Fruit fly (Drosophila melanogaster) whole organism, embryonic: Measurements from ENCODE around the gene Cyp4ac3.

Experiments
- Asciz ChIP-seq: fragments of 200-800 bp; sonication (Bioruptor generic); optimal IDR thresholded peaks from 2 replicates; lab custom pipeline; 2017; ENCODE audit warnings: missing biosample characterization, mild to moderate bottlenecking, missing genetic modification characterization, missing genetic modification reagents
- Bdp1 ChIP-seq: fragments of 200-800 bp; sonication (Bioruptor generic); optimal IDR thresholded peaks from 3 replicates; lab custom pipeline; 2016; ENCODE audit warnings: missing biosample characterization, missing genetic modification characterization
- BtbVII ChIP-seq: fragments of 200-800 bp; sonication (Bioruptor generic); optimal IDR thresholded peaks from 3 replicates; lab custom pipeline; 2017; ENCODE audit warnings: missing biosample characterization, mild to moderate bottlenecking, missing genetic modification characterization
- CG10267 ChIP-seq: fragments of 200-800 bp; sonication (Bioruptor generic); optimal IDR thresholded peaks from 2 replicates; lab custom pipeline; 2018; ENCODE audit warnings: missing biosample characterization, mild to moderate bottlenecking, missing genetic modification characterization, moderate library complexity
- CG10321 ChIP-seq: fragments of 200-800 bp; sonication (Bioruptor generic); IDR thresholded peaks from 2 replicates; pipeline ENCODE4 v1.3.6; 2022; ENCODE audit warnings: missing biosample characterization, missing genetic modification characterization
- CG10431 ChIP-seq: fragments of 200-800 bp; sonication (Bioruptor generic); optimal IDR thresholded peaks from 3 replicates; lab custom pipeline; 2018; ENCODE audit warnings: missing biosample characterization, mild to moderate bottlenecking, missing genetic modification characterization
- CG11504 ChIP-seq: fragments of 200-800 bp; sonication (Bioruptor generic); optimal IDR thresholded peaks from 3 replicates; lab custom pipeline; 2019; ENCODE audit warnings: missing biosample characterization, mild to moderate bottlenecking, missing genetic modification characterization, moderate library complexity
- CG12104 ChIP-seq: fragments of 200-800 bp; sonication (Bioruptor generic); optimal IDR thresholded peaks from 3 replicates; lab custom pipeline; 2016; ENCODE audit warnings: missing biosample characterization, missing genetic modification characterization
- CG13894 ChIP-seq: fragments of 200-800 bp; sonication (Bioruptor generic); optimal IDR thresholded peaks from 3 replicates; lab custom pipeline; 2018; ENCODE audit warnings: missing biosample characterization, mild to moderate bottlenecking, missing genetic modification characterization, moderate library complexity
- CG14014 ChIP-seq: fragments of 200-800 bp; sonication (Bioruptor generic); IDR thresholded peaks from 2 replicates; pipeline ENCODE4 v1.3.6; 2022; ENCODE audit warnings: missing biosample characterization, missing genetic modification characterization
- CG15514 ChIP-seq: fragments of 200-800 bp; sonication (Bioruptor generic); optimal IDR thresholded peaks from 3 replicates; lab custom pipeline; 2017; ENCODE audit warnings: missing biosample characterization, missing genetic modification characterization, mild to moderate bottlenecking, moderate library complexity, missing genetic modification reagents
- CG2875 ChIP-seq: fragments of 200-800 bp; sonication (Bioruptor generic); optimal IDR thresholded peaks from 2 replicates; lab custom pipeline; 2017; ENCODE audit warnings: missing biosample characterization, mild to moderate bottlenecking, missing genetic modification characterization, missing genetic modification reagents
- CG30403 ChIP-seq: fragments of 200-800 bp; sonication (Bioruptor generic); optimal IDR thresholded peaks from 3 replicates; lab custom pipeline; 2016; ENCODE audit warnings: missing biosample characterization, missing genetic modification characterization
- CG31365 ChIP-seq: fragments of 200-800 bp; sonication (Bioruptor generic); optimal IDR thresholded peaks from 2 replicates; lab custom pipeline; 2018; ENCODE audit warnings: missing biosample characterization, mild to moderate bottlenecking, missing genetic modification characterization
- CG32772 ChIP-seq: fragments of 200-800 bp; sonication (Bioruptor generic); IDR thresholded peaks from 2 replicates; pipeline ENCODE4 v1.3.6; 2022; ENCODE audit warnings: missing biosample characterization, missing genetic modification characterization
- CG3407 ChIP-seq: fragments of 200-800 bp; sonication (Bioruptor generic); optimal IDR thresholded peaks from 2 replicates; lab custom pipeline; 2018; ENCODE audit warnings: missing biosample characterization, mild to moderate bottlenecking, missing genetic modification characterization
- CG7987 ChIP-seq: fragments of 200-800 bp; sonication (Bioruptor generic); optimal IDR thresholded peaks from 2 replicates; lab custom pipeline; 2018; ENCODE audit warnings: missing biosample characterization, mild to moderate bottlenecking, missing genetic modification characterization, moderate library complexity
- CG9437 ChIP-seq: fragments of 200-800 bp; sonication (Bioruptor generic); optimal IDR thresholded peaks from 2 replicates; lab custom pipeline; 2018; ENCODE audit warnings: missing biosample characterization, mild to moderate bottlenecking, missing genetic modification characterization
- CG9727 ChIP-seq: fragments of 200-800 bp; sonication (Bioruptor generic); optimal IDR thresholded peaks from 3 replicates; lab custom pipeline; 2017; ENCODE audit warnings: missing biosample characterization, mild to moderate bottlenecking, missing genetic modification characterization
- Chrac-16 ChIP-seq: fragments of 200-800 bp; sonication (Bioruptor generic); optimal IDR thresholded peaks from 3 replicates; lab custom pipeline; 2016; ENCODE audit warnings: missing biosample characterization, missing genetic modification characterization
- D ChIP-seq, 2 experiments: fragments of 200-800 bp in 1 of 2; fragments of >200 bp in 1 of 2; sonication (Bioruptor generic) in 1 of 2; optimal IDR thresholded peaks; 2 replicates in 1 of 2; 3 replicates in 1 of 2; lab custom pipeline; 2017; ENCODE audit warnings: mild to moderate bottlenecking in 1 of 2, missing biosample characterization in 1 of 2, missing genetic modification characterization in 1 of 2, missing genetic modification reagents in 1 of 2
- Drgx ChIP-seq: fragments of 200-800 bp; sonication (Bioruptor generic); IDR thresholded peaks from 2 replicates; pipeline ENCODE4 v1.3.6; 2022; ENCODE audit warnings: missing biosample characterization, missing genetic modification characterization
- Eip74EF ChIP-seq, 2 experiments: fragments of 200-800 bp in 1 of 2; fragments of >200 bp in 1 of 2; sonication (Bioruptor generic) in 1 of 2; optimal IDR thresholded peaks; 2 replicates each; lab custom pipeline; 2017 to 2019; ENCODE audit warnings: missing biosample characterization in 2 of 2, missing genetic modification characterization in 2 of 2, mild to moderate bottlenecking in 1 of 2, moderate library complexity in 1 of 2
- Hr3 ChIP-seq: fragments of 200-800 bp; sonication (Bioruptor generic); optimal IDR thresholded peaks from 3 replicates; lab custom pipeline; 2016; ENCODE audit warnings: missing biosample characterization, missing genetic modification characterization
- Ptx1 ChIP-seq: fragments of 200-800 bp; sonication (Bioruptor generic); IDR thresholded peaks from 2 replicates; pipeline ENCODE4 v1.3.6; 2022; ENCODE audit warnings: missing biosample characterization, missing genetic modification characterization
- Spps ChIP-seq: fragments of 200-800 bp; sonication (Bioruptor generic); optimal IDR thresholded peaks from 2 replicates; lab custom pipeline; 2018; ENCODE audit warnings: missing biosample characterization, mild to moderate bottlenecking, missing genetic modification characterization
- Sry-β ChIP-seq: fragments of 200-800 bp; sonication (Bioruptor generic); optimal IDR thresholded peaks from 2 replicates; lab custom pipeline; 2018; ENCODE audit warnings: missing biosample characterization, mild to moderate bottlenecking, missing genetic modification characterization, moderate library complexity
- ase ChIP-seq: fragments of 200-800 bp; sonication (Bioruptor generic); IDR thresholded peaks from 3 replicates; pipeline ENCODE4 v1.3.6; 2022; ENCODE audit warnings: missing biosample characterization, missing genetic modification characterization
- az2 ChIP-seq: fragments of 200-800 bp; sonication (Bioruptor generic); optimal IDR thresholded peaks from 3 replicates; lab custom pipeline; 2016; ENCODE audit warnings: missing biosample characterization, missing genetic modification characterization
- bsh ChIP-seq, 2 experiments: fragments of 200-800 bp; sonication (Bioruptor generic); optimal IDR thresholded peaks; 2 replicates each; lab custom pipeline; 2017 to 2018; ENCODE audit warnings: mild to moderate bottlenecking in 2 of 2, missing biosample characterization in 2 of 2, missing genetic modification characterization in 2 of 2, moderate library complexity in 1 of 2
- esg ChIP-seq: fragments of 200-800 bp; sonication (Bioruptor generic); conservative IDR thresholded peaks from 2 replicates; pipeline ENCODE4 v1.3.6; 2022; ENCODE audit warnings: missing biosample characterization, missing genetic modification characterization
- fru ChIP-seq: fragments of >200 bp; optimal IDR thresholded peaks from 2 replicates; lab custom pipeline; 2017
- gem ChIP-seq: fragments of 200-800 bp; sonication (Bioruptor generic); optimal IDR thresholded peaks from 2 replicates; lab custom pipeline; 2019; ENCODE audit warnings: missing biosample characterization, mild to moderate bottlenecking, missing genetic modification characterization, moderate library complexity
- nerfin-1 ChIP-seq: fragments of 200-800 bp; sonication (Bioruptor generic); optimal IDR thresholded peaks from 3 replicates; lab custom pipeline; 2019; ENCODE audit warnings: missing biosample characterization, mild to moderate bottlenecking, missing genetic modification characterization, moderate library complexity
- nmo ChIP-seq: fragments of 200-800 bp; sonication (Bioruptor generic); optimal IDR thresholded peaks from 2 replicates; lab custom pipeline; 2018; ENCODE audit warnings: missing biosample characterization, mild to moderate bottlenecking, missing genetic modification characterization, moderate library complexity
- nom ChIP-seq: fragments of 200-800 bp; sonication (Bioruptor generic); optimal IDR thresholded peaks from 2 replicates; lab custom pipeline; 2017; ENCODE audit warnings: missing biosample characterization, missing genetic modification characterization, mild to moderate bottlenecking, moderate library complexity, missing genetic modification reagents
- p53 ChIP-seq: fragments of 200-800 bp; sonication (Bioruptor generic); optimal IDR thresholded peaks from 2 replicates; lab custom pipeline; 2016; ENCODE audit warnings: missing biosample characterization, missing genetic modification characterization
- pho ChIP-seq: fragments of 200-800 bp; sonication (Bioruptor generic); optimal IDR thresholded peaks from 2 replicates; lab custom pipeline; 2016; ENCODE audit warnings: missing biosample characterization, missing genetic modification characterization
- prd ChIP-seq, 3 experiments: fragments of >200 bp in 2 of 3; fragments of 200-800 bp in 1 of 3; sonication (Bioruptor generic) in 1 of 3; optimal IDR thresholded peaks in 2 of 3; IDR thresholded peaks in 1 of 3; 2 replicates in 2 of 3; 3 replicates in 1 of 3; pipeline versions ENCODE4 v1.3.6 to Lab custom; 2017 to 2022; ENCODE audit warnings: missing biosample characterization in 1 of 3, missing genetic modification characterization in 1 of 3
- pros ChIP-seq: fragments of 200-800 bp; sonication (Bioruptor generic); optimal IDR thresholded peaks from 3 replicates; lab custom pipeline; 2019; ENCODE audit warnings: missing biosample characterization, mild to moderate bottlenecking, missing genetic modification characterization, moderate library complexity
- pum ChIP-seq: fragments of 200-800 bp; sonication (Bioruptor generic); optimal IDR thresholded peaks from 2 replicates; lab custom pipeline; 2016; ENCODE audit warnings: missing biosample characterization, missing genetic modification characterization
- salm ChIP-seq: fragments of 200-800 bp; sonication (Bioruptor generic); optimal IDR thresholded peaks from 2 replicates; lab custom pipeline; 2018; ENCODE audit warnings: missing biosample characterization, mild to moderate bottlenecking, missing genetic modification characterization
- sens-2 ChIP-seq: fragments of 200-800 bp; sonication (Bioruptor generic); IDR thresholded peaks from 2 replicates; pipeline ENCODE4 v1.3.6; 2022; ENCODE audit warnings: missing biosample characterization, missing genetic modification characterization
- slou ChIP-seq: fragments of 200-800 bp; sonication (Bioruptor generic); optimal IDR thresholded peaks from 3 replicates; lab custom pipeline; 2016; ENCODE audit warnings: missing biosample characterization, missing genetic modification characterization
- tgo ChIP-seq: fragments of 200-800 bp; sonication (Bioruptor generic); IDR thresholded peaks from 3 replicates; pipeline ENCODE4 v1.3.6; 2022; ENCODE audit warnings: missing biosample characterization, missing genetic modification characterization
- twi ChIP-seq: fragments of 200-800 bp; optimal IDR thresholded peaks from 2 replicates; lab custom pipeline; 2019; ENCODE audit warnings: missing biosample characterization, mild to moderate bottlenecking, missing genetic modification characterization, moderate library complexity
- vnd ChIP-seq: fragments of 200-800 bp; sonication (Bioruptor generic); IDR thresholded peaks from 3 replicates; pipeline ENCODE4 v1.3.6; 2022; ENCODE audit warnings: missing biosample characterization, missing genetic modification characterization; ENCODE audit not compliant: partially characterized antibody

Cyp4ac3 gene

DNA sequence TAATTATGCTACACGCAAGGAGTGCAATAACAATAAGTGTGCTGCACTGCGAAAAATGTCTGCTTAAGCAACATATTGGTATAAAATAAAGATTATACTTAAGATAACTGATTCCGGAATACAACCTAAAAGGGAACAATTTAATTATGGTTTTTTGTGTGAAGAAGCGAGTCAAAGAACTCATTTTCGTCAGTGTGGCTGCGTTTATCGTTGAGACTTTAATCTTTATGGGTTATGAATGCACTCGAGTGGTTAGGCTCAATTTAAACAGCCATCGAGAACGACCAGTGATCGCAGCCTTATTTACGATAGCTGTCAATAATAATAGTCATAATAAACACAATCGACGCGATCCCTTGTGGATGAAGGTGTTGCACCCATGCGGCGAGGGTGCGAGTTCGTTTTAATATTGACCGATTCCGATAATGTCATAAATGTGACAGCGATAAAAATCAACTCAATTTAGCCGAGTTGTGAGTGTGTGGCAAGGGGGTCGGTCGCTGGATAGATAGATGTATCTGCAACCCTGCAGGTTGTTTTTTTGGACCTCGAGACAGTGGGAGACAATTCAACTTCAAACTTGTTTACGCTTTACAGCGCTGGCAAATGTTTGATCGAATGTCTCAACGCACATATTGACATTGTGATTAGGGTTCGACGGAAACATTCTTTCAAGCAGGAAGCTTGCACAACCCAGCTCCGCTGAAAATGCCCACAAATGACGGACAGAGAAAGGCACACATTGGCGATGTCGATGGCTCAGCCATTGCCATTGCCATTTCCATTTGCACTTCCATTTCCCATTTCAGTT is 12.1 kb upstream of the Cyp4ac3 start (continued):
- 0 out of 3 replicates have a peak, but pooled peaks have one; percentile 49 for TF ChIP-seq ase
- peak in 1 of 2 experiments; percentile 71 for TF ChIP-seq bsh (GFP tag; optimal IDR thresholded peaks at IDR 0.05; lab: Kevin White, UChicago)
- peak; percentile 37 for TF ChIP-seq CG10267 (tag; lab: Kevin White, UChicago)
- TF ChIP-seq nmo = peak; percentile 37
- peak in 1 of 2 experiments; percentile 39 for TF ChIP-seq Eip74EF (GFP tag; optimal IDR thresholded peaks at IDR 0.05; lab: Kevin White, UChicago)
- TF ChIP-seq az2 (GFP tag; lab: Kevin White, UChicago) = peak; percentile 37
- peak; percentile 62 for TF ChIP-seq CG3407 (GFP tag; lab: Kevin White, UChicago)
- TF ChIP-seq fru (lab: Kevin White, UChicago) = no peak
- TF ChIP-seq salm (tag; lab: Kevin White, UChicago) = peak; percentile 88
- no peak for TF ChIP-seq esg (GFP tag; lab: Robert Waterston, UW)
- TF ChIP-seq pum (GFP tag; lab: Kevin White, UChicago) = peak; percentile 14
- TF ChIP-seq twi (tag; lab: Kevin White, UChicago) = peak; percentile 66
- peak; percentile 72 for TF ChIP-seq CG9727
- TF ChIP-seq Ptx1 (GFP tag; lab: Robert Waterston, UW) = peak; percentile 55
- TF ChIP-seq CG10431 (GFP tag; lab: Kevin White, UChicago) = peak; percentile 35
- no peak for TF ChIP-seq sens-2 (GFP tag; lab: Robert Waterston, UW)
- no peak for TF ChIP-seq D (optimal IDR thresholded peaks at IDR 0.05; lab: Kevin White, UChicago)
- TF ChIP-seq D (GFP tag; optimal IDR thresholded peaks at IDR 0.05; lab: Kevin White, UChicago) = peak; percentile 61
- TF ChIP-seq CG9437 (GFP tag; lab: Kevin White, UChicago) = peak; percentile 23
- peak; percentile 17; the same call in 1 of the 2 replicates for TF ChIP-seq CG14014 (GFP tag; lab: Robert Waterston, UW)
- TF ChIP-seq pho = no peak
- TF ChIP-seq CG13894 (tag; lab: Kevin White, UChicago) = no peak
- no peak for TF ChIP-seq Hr3 (GFP tag; lab: Kevin White, UChicago)
- TF ChIP-seq Spps (tag; lab: Kevin White, UChicago) = peak; percentile 51
- peak; percentile 23 for TF ChIP-seq pros (GFP tag; lab: Kevin White, UChicago)
- peak; percentile 43 for TF ChIP-seq Drgx (GFP tag; lab: Robert Waterston, UW)
- TF ChIP-seq Sry-β = peak; percentile 44
- no peak for TF ChIP-seq CG12104 (GFP tag; lab: Kevin White, UChicago)
- peak; percentile 12 for TF ChIP-seq CG31365 (tag; lab: Kevin White, UChicago)
- TF ChIP-seq CG10321 = 0 out of 2 replicates have a peak, but pooled peaks have one; percentile 16
- peak; percentile 58 for TF ChIP-seq nom (GFP tag; lab: Kevin White, UChicago)
- TF ChIP-seq CG15514 (GFP tag; lab: Kevin White, UChicago) = no peak
- TF ChIP-seq Chrac-16 (GFP tag; lab: Kevin White, UChicago) = peak; percentile 8
- no peak for TF ChIP-seq prd (optimal IDR thresholded peaks at IDR 0.05; lab: Kevin White, UChicago)
- TF ChIP-seq prd (GFP tag; IDR thresholded peaks at IDR 0.05; lab: Robert Waterston, UW) = peak; percentile 20; the same call in 1 of the 3 replicates
- no peak; the same call in 1 of the 2 replicates for TF ChIP-seq CG32772
- peak; percentile 51 for TF ChIP-seq tgo (GFP tag; lab: Robert Waterston, UW)
- peak; percentile 29 for TF ChIP-seq CG30403 (GFP tag; lab: Kevin White, UChicago)
- peak; percentile 55 for TF ChIP-seq gem (tag; lab: Kevin White, UChicago)
- TF ChIP-seq CG11504 (tag; lab: Kevin White, UChicago) = peak; percentile 64
- peak; percentile 25 for TF ChIP-seq BtbVII (GFP tag; lab: Kevin White, UChicago)
- peak; percentile 47 for TF ChIP-seq CG7987
- peak; percentile 78 for TF ChIP-seq CG2875 (GFP tag; lab: Kevin White, UChicago)
- TF ChIP-seq slou (GFP tag; lab: Kevin White, UChicago) = no peak
- peak; percentile 43 for TF ChIP-seq Asciz (GFP tag; lab: Kevin White, UChicago)
- peak; percentile 40 for TF ChIP-seq nerfin-1
- TF ChIP-seq Bdp1 (GFP tag; lab: Kevin White, UChicago) = peak; percentile 36
- TF ChIP-seq vnd (GFP tag; lab: Robert Waterston, UW) = peak; percentile 7; the same call in 1 of the 3 replicates
- TF ChIP-seq p53 (GFP tag; lab: Kevin White, UChicago) = peak; percentile 5
